Worm (Caenorhabditis elegans) whole organism, midembryonic: ENCODE data around the gene C04G6.2.

Source experiments
- cog-1 ChIP-seq: sonication (generic microtip); optimal IDR thresholded peaks from 2 replicates; lab custom pipeline; 2016; ENCODE audit warnings: missing genetic modification characterization, missing compliant biosample characterization
- flt-1 ChIP-seq: fragments of 200-800 bp; sonication (Bioruptor generic); IDR thresholded peaks from 2 replicates; pipeline ENCODE4 v1.3.6; 2022; ENCODE audit warnings: missing genetic modification characterization, missing compliant biosample characterization
- med-1 ChIP-seq: sonication (generic microtip); optimal IDR thresholded peaks from 2 replicates; lab custom pipeline; 2017; ENCODE audit warnings: missing genetic modification characterization, mild to moderate bottlenecking, missing compliant biosample characterization, antibody characterized with exemption, missing genetic modification reagents; ENCODE audit not compliant: insufficient read depth
- ref-1 ChIP-seq: fragments of 200-800 bp; sonication (Bioruptor generic); conservative IDR thresholded peaks from 2 replicates; pipeline ENCODE4 v1.3.6; 2022; ENCODE audit warnings: missing genetic modification reagents, missing genetic modification characterization, missing compliant biosample characterization
- ztf-23 ChIP-seq: fragments of 200-800 bp; sonication (Bioruptor generic); IDR thresholded peaks from 2 replicates; pipeline ENCODE4 v1.3.6; 2022; ENCODE audit warnings: missing genetic modification reagents, missing genetic modification characterization, missing compliant biosample characterization

- TF ChIP-seq ref-1 (GFP tag; lab: Robert Waterston, UW) (no peak), ztf-23 (GFP tag; lab: Robert Waterston, UW) (no peak), flt-1 (GFP tag; lab: Robert Waterston, UW) (no peak), med-1 (GFP tag; lab: Kevin White, UChicago) (no peak), cog-1 (no peak)
These were observed 22.7 kb downstream of the C04G6.2 start, which contains the start of gene srsy-1 for ce11 chrII:5115733-5116132.
